Fruit fly (Drosophila melanogaster) whole organism: ENCODE measurements around the gene Orc5.

Experiments used
- pan ChIP-seq: fragments of >200 bp; optimal IDR thresholded peaks from 2 replicates; lab custom pipeline; 2017
- usp ChIP-seq: fragments of >200 bp; optimal IDR thresholded peaks from 2 replicates; lab custom pipeline; 2017; ENCODE audit warnings: missing biosample characterization, missing genetic modification characterization, mixed read lengths

DNA sequence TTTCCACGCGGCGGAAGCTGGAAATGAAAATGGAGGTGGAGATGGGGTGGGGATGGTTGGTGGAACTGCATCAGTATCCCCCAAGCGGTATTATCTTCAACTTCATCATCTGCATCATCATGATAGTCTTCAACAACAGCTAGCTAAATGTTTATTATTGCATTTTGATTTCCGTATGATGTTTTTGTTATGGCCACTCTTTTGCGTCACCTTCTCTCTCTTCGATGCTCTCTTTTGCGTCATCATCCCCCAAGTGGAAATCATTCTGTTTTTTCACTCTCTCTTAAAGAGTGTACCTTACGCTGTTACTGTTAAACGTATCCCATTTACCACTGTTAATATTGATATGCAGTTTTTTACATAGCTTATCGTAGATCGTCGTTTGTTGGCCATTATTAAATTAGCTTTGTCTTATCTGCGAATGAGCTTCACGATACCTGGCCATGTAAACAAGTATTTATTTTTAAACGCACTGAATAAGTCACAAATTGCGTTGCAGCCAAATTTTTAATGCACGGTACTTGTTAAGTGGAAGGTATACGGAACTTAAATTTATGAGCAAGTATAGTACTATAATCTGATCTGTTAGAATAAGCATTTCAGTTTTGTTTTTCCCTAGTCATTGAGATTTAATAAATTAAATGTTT, 48.4 kb downstream of the Orc5 start:
- TF ChIP-seq usp (no peak), pan (lab: Kevin White, UChicago) (no peak)
